Fruit fly (Drosophila melanogaster) whole organism, embryonic: ENCODE measurements around the gene CG5815.

ENCODE experiments used
- Atf3 ChIP-seq: fragments of 200-800 bp; sonication (Bioruptor generic); optimal IDR thresholded peaks from 3 replicates; lab custom pipeline; 2016; ENCODE audit warnings: missing biosample characterization, missing genetic modification characterization
- CG10147 ChIP-seq: fragments of 200-800 bp; sonication (Bioruptor generic); optimal IDR thresholded peaks from 2 replicates; lab custom pipeline; 2019; ENCODE audit warnings: missing biosample characterization, mild to moderate bottlenecking, missing genetic modification characterization, moderate library complexity
- CG10321 ChIP-seq: fragments of 200-800 bp; sonication (Bioruptor generic); IDR thresholded peaks from 2 replicates; pipeline ENCODE4 v1.3.6; 2022; ENCODE audit warnings: missing biosample characterization, missing genetic modification characterization
- CG11085 ChIP-seq: fragments of 200-800 bp; sonication (Bioruptor generic); IDR thresholded peaks from 2 replicates; pipeline ENCODE4 v1.3.6; 2022; ENCODE audit warnings: missing biosample characterization, missing genetic modification characterization
- CG12104 ChIP-seq: fragments of 200-800 bp; sonication (Bioruptor generic); optimal IDR thresholded peaks from 3 replicates; lab custom pipeline; 2016; ENCODE audit warnings: missing biosample characterization, missing genetic modification characterization
- CG12942 ChIP-seq: fragments of 200-800 bp; sonication (Bioruptor generic); optimal IDR thresholded peaks from 3 replicates; lab custom pipeline; 2016; ENCODE audit warnings: missing biosample characterization, missing genetic modification characterization
- CG14710 ChIP-seq: fragments of 200-800 bp; sonication (Bioruptor generic); optimal IDR thresholded peaks from 3 replicates; lab custom pipeline; 2019; ENCODE audit warnings: missing biosample characterization, mild to moderate bottlenecking, missing genetic modification characterization, moderate library complexity
- CG15269 ChIP-seq: fragments of 200-800 bp; sonication (Bioruptor generic); optimal IDR thresholded peaks from 2 replicates; lab custom pipeline; 2018; ENCODE audit warnings: missing biosample characterization, mild to moderate bottlenecking, missing genetic modification characterization, moderate library complexity
- CG15479 ChIP-seq: fragments of 200-800 bp; sonication (Bioruptor generic); optimal IDR thresholded peaks from 3 replicates; lab custom pipeline; 2019; ENCODE audit warnings: missing biosample characterization, mild to moderate bottlenecking, missing genetic modification characterization, moderate library complexity
- CG16813 ChIP-seq: fragments of 200-800 bp; sonication (Bioruptor generic); IDR thresholded peaks from 3 replicates; pipeline ENCODE4 v1.3.6; 2022; ENCODE audit warnings: missing biosample characterization, missing genetic modification characterization; ENCODE audit not compliant: partially characterized antibody
- CG1832 ChIP-seq: fragments of 200-800 bp; sonication (Bioruptor generic); optimal IDR thresholded peaks from 2 replicates; lab custom pipeline; 2017; ENCODE audit warnings: missing biosample characterization, mild to moderate bottlenecking, missing genetic modification characterization, inconsistent platforms
- CG18476 ChIP-seq: fragments of 200-800 bp; sonication (Bioruptor generic); optimal IDR thresholded peaks from 2 replicates; lab custom pipeline; 2016; ENCODE audit warnings: missing biosample characterization, mild to moderate bottlenecking, missing genetic modification characterization
- CG18619 ChIP-seq: fragments of 200-800 bp; sonication (Bioruptor generic); optimal IDR thresholded peaks from 3 replicates; lab custom pipeline; 2017; ENCODE audit warnings: missing biosample characterization, mild to moderate bottlenecking, missing genetic modification characterization
- CG3995 ChIP-seq: fragments of 200-800 bp; sonication (Bioruptor generic); optimal IDR thresholded peaks from 3 replicates; lab custom pipeline; 2016; ENCODE audit warnings: missing biosample characterization, missing genetic modification characterization
- CG4404 ChIP-seq: fragments of 200-800 bp; sonication (Bioruptor generic); IDR thresholded peaks from 2 replicates; pipeline ENCODE4 v1.3.6; 2022; ENCODE audit warnings: missing biosample characterization, missing genetic modification characterization
- Dad ChIP-seq: fragments of 200-800 bp; sonication (Bioruptor generic); optimal IDR thresholded peaks from 3 replicates; lab custom pipeline; 2016; ENCODE audit warnings: missing biosample characterization, missing genetic modification characterization
- Elba2 ChIP-seq: fragments of 200-800 bp; sonication (Bioruptor generic); optimal IDR thresholded peaks from 3 replicates; lab custom pipeline; 2016; ENCODE audit warnings: missing biosample characterization, missing genetic modification characterization
- Fer2 ChIP-seq: fragments of 200-800 bp; sonication (Bioruptor generic); optimal IDR thresholded peaks from 2 replicates; lab custom pipeline; 2018; ENCODE audit warnings: missing biosample characterization, mild to moderate bottlenecking, missing genetic modification characterization, moderate library complexity
- Fer3 ChIP-seq: fragments of 200-800 bp; sonication (Bioruptor generic); optimal IDR thresholded peaks from 2 replicates; lab custom pipeline; 2018; ENCODE audit warnings: missing biosample characterization, mild to moderate bottlenecking, missing genetic modification characterization, moderate library complexity
- Gug ChIP-seq: fragments of 200-800 bp; sonication (Bioruptor generic); IDR thresholded peaks from 4 replicates; pipeline ENCODE4 v1.3.6; 2022; ENCODE audit warnings: missing biosample characterization, missing genetic modification characterization
- HHEX ChIP-seq: fragments of 200-800 bp; sonication (Bioruptor generic); optimal IDR thresholded peaks from 3 replicates; lab custom pipeline; 2017; ENCODE audit warnings: missing biosample characterization, mild to moderate bottlenecking, missing genetic modification characterization, missing genetic modification reagents
- Kr ChIP-seq: fragments of 200-800 bp; sonication (Bioruptor generic); optimal IDR thresholded peaks from 2 replicates; lab custom pipeline; 2017; ENCODE audit warnings: missing biosample characterization, mild to moderate bottlenecking, missing genetic modification characterization
- Med ChIP-seq: fragments of 200-800 bp; sonication (Bioruptor generic); peaks from one replicate; lab custom pipeline; 2016; ENCODE audit warnings: missing biosample characterization, missing genetic modification characterization, mild to moderate bottlenecking, inconsistent platforms, moderate library complexity
- Rfx ChIP-seq: fragments of 200-800 bp; sonication (Bioruptor generic); IDR thresholded peaks from 2 replicates; pipeline ENCODE4 v1.3.6; 2022; ENCODE audit warnings: missing biosample characterization, missing genetic modification characterization
- Sox102F ChIP-seq: fragments of 200-800 bp; sonication (Bioruptor generic); optimal IDR thresholded peaks from 2 replicates; lab custom pipeline; 2018; ENCODE audit warnings: missing biosample characterization, mild to moderate bottlenecking, missing genetic modification characterization, moderate library complexity
- TFAM ChIP-seq: fragments of 200-800 bp; sonication (Bioruptor generic); optimal IDR thresholded peaks from 2 replicates; lab custom pipeline; 2017; ENCODE audit warnings: missing biosample characterization, missing genetic modification characterization, inconsistent platforms
- abd-A ChIP-seq: fragments of 200-800 bp; sonication (Bioruptor generic); optimal IDR thresholded peaks from 3 replicates; lab custom pipeline; 2019; ENCODE audit warnings: missing biosample characterization, mild to moderate bottlenecking, missing genetic modification characterization, moderate library complexity
- bab2 ChIP-seq: fragments of 200-800 bp; sonication (Bioruptor generic); optimal IDR thresholded peaks from 2 replicates; lab custom pipeline; 2016; ENCODE audit warnings: missing biosample characterization, missing genetic modification characterization
- cg ChIP-seq: fragments of 200-800 bp; sonication (Bioruptor generic); optimal IDR thresholded peaks from 3 replicates; lab custom pipeline; 2019; ENCODE audit warnings: missing biosample characterization, mild to moderate bottlenecking, missing genetic modification characterization, moderate library complexity
- crp ChIP-seq, 2 experiments: fragments of 200-800 bp; sonication (Bioruptor generic); optimal IDR thresholded peaks; 2 replicates in 1 of 2; 3 replicates in 1 of 2; lab custom pipeline; 2017; ENCODE audit warnings: missing biosample characterization in 2 of 2, missing genetic modification characterization in 2 of 2, mild to moderate bottlenecking in 1 of 2, moderate library complexity in 1 of 2
- exex ChIP-seq: fragments of 200-800 bp; sonication (Bioruptor generic); optimal IDR thresholded peaks from 4 replicates; lab custom pipeline; 2018; ENCODE audit warnings: missing biosample characterization, mild to moderate bottlenecking, missing genetic modification characterization, moderate library complexity
- fru ChIP-seq: fragments of >200 bp; optimal IDR thresholded peaks from 2 replicates; lab custom pipeline; 2017
- ftz-f1 ChIP-seq: fragments of 200-800 bp; sonication (Bioruptor generic); optimal IDR thresholded peaks from 2 replicates; lab custom pipeline; 2016; ENCODE audit warnings: missing biosample characterization, missing genetic modification characterization
- gt ChIP-seq: fragments of 200-800 bp; sonication (Bioruptor generic); IDR thresholded peaks from 2 replicates; pipeline ENCODE4 v1.3.6; 2022; ENCODE audit warnings: missing biosample characterization, missing genetic modification characterization
- mirr ChIP-seq: fragments of 200-800 bp; sonication (Bioruptor generic); optimal IDR thresholded peaks from 3 replicates; lab custom pipeline; 2018; ENCODE audit warnings: missing biosample characterization, mild to moderate bottlenecking, missing genetic modification characterization
- nom ChIP-seq: fragments of 200-800 bp; sonication (Bioruptor generic); optimal IDR thresholded peaks from 2 replicates; lab custom pipeline; 2017; ENCODE audit warnings: missing biosample characterization, missing genetic modification characterization, mild to moderate bottlenecking, moderate library complexity, missing genetic modification reagents
- peb ChIP-seq: fragments of 200-800 bp; sonication (Bioruptor generic); IDR thresholded peaks from 2 replicates; pipeline ENCODE4 v1.3.6; 2022; ENCODE audit warnings: missing biosample characterization, missing genetic modification characterization
- phol ChIP-seq: fragments of 200-800 bp; sonication (Bioruptor generic); optimal IDR thresholded peaks from 3 replicates; lab custom pipeline; 2018; ENCODE audit warnings: missing biosample characterization, mild to moderate bottlenecking, missing genetic modification characterization, moderate library complexity
- psq ChIP-seq: fragments of 200-800 bp; sonication (Bioruptor generic); optimal IDR thresholded peaks from 2 replicates; lab custom pipeline; 2017; ENCODE audit warnings: missing biosample characterization, missing genetic modification characterization
- pzg ChIP-seq: fragments of 200-800 bp; sonication (Bioruptor generic); optimal IDR thresholded peaks from 3 replicates; lab custom pipeline; 2018; ENCODE audit warnings: missing biosample characterization, mild to moderate bottlenecking, missing genetic modification characterization, moderate library complexity
- ro ChIP-seq: fragments of 200-800 bp; sonication (Bioruptor generic); IDR thresholded peaks from 2 replicates; pipeline ENCODE4 v1.3.6; 2022; ENCODE audit warnings: missing biosample characterization, missing genetic modification characterization
- scrt ChIP-seq: fragments of 200-800 bp; sonication (Bioruptor generic); optimal IDR thresholded peaks from 2 replicates; lab custom pipeline; 2018; ENCODE audit warnings: missing biosample characterization, mild to moderate bottlenecking, missing genetic modification characterization, moderate library complexity
- ssp ChIP-seq: fragments of 200-800 bp; sonication (Bioruptor generic); IDR thresholded peaks from 2 replicates; pipeline ENCODE4 v1.3.6; 2022; ENCODE audit warnings: missing biosample characterization, missing genetic modification characterization
- stc ChIP-seq: fragments of 200-800 bp; sonication (Bioruptor generic); IDR thresholded peaks from 2 replicates; pipeline ENCODE4 v1.3.6; 2022; ENCODE audit warnings: missing biosample characterization, missing genetic modification characterization
- twi ChIP-seq: fragments of 200-800 bp; optimal IDR thresholded peaks from 2 replicates; lab custom pipeline; 2019; ENCODE audit warnings: missing biosample characterization, mild to moderate bottlenecking, missing genetic modification characterization, moderate library complexity
- unpg ChIP-seq: fragments of 200-800 bp; sonication (Bioruptor generic); optimal IDR thresholded peaks from 3 replicates; lab custom pipeline; 2018; ENCODE audit warnings: missing biosample characterization, mild to moderate bottlenecking, missing genetic modification characterization, moderate library complexity
- wdn ChIP-seq: fragments of 200-800 bp; sonication (Bioruptor generic); IDR thresholded peaks from 2 replicates; pipeline ENCODE4 v1.3.6; 2022; ENCODE audit warnings: missing biosample characterization, missing genetic modification characterization
- zen2 ChIP-seq: fragments of 200-800 bp; sonication (Bioruptor generic); IDR thresholded peaks from 3 replicates; pipeline ENCODE4 v1.3.6; 2022; ENCODE audit warnings: missing biosample characterization, missing genetic modification characterization; ENCODE audit not compliant: partially characterized antibody

CG5815 gene

DNA sequence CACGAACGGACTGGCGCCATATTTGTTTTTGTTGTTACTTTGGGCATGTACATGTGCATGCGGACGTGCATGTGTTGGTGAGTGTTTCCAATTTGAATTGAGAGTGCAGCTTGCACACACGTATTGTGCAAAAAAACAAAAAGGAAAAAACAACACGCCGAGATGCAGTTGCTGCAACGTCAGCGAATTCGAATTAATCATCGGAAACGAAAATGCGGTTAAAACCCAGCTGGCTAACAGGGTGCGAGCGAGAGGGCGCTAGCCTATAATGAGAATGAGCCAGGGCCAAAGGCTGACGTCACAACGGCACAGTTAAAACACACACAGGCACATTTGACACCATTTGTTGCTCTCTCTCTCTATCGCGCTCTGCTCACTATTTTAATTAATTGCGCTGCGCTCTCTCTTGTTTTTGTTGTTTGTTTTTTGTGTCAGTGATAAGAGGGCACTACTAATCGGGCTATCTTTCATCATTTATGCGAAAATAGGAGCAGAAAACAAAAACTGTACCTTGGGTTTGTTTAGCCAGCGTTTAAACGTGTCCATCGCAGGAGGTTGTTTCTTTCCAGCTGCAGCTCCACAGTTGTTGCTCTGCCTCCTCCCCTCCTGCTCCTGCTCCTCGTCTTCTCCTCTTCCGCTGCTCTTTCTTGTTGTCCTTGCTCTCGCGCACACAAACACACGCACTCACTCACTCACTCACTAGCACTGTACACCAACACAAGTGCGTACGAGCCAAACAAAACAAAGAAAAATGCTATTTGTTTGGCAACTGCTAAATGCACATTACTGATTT lies 37.7 kb downstream of the CG5815 start (continued):
- TF ChIP-seq CG4404 (GFP tag; lab: Robert Waterston, UW) (no peak), CG15479 (GFP tag; lab: Kevin White, UChicago) (peak; percentile 68), fru (no peak), psq (GFP tag; lab: Kevin White, UChicago) (peak; percentile 32), CG3995 (GFP tag; lab: Kevin White, UChicago) (no peak), CG1832 (GFP tag; lab: Kevin White, UChicago) (peak; percentile 53), CG11085 (GFP tag; lab: Robert Waterston, UW) (no peak), crp (GFP tag; optimal IDR thresholded peaks at IDR 0.05; lab: Kevin White, UChicago) (peak in 1 of 2 experiments; percentile 6), Atf3 (GFP tag; lab: Kevin White, UChicago) (peak; percentile 14), phol (tag; lab: Kevin White, UChicago) (peak; percentile 58), Rfx (no peak), exex (tag; lab: Kevin White, UChicago) (peak; percentile 71), CG10147 (GFP tag; lab: Kevin White, UChicago) (no peak), Med (GFP tag; lab: Kevin White, UChicago) (peak; percentile 61), ssp (GFP tag; lab: Robert Waterston, UW) (no peak), abd-A (tag; lab: Kevin White, UChicago) (peak; percentile 63), mirr (GFP tag; lab: Kevin White, UChicago) (peak; percentile 65), Elba2 (GFP tag; lab: Kevin White, UChicago) (peak; percentile 65), CG15269 (tag; lab: Kevin White, UChicago) (peak; percentile 20), CG14710 (tag; lab: Kevin White, UChicago) (no peak), nom (no peak), scrt (peak; percentile 41), stc (GFP tag; lab: Robert Waterston, UW) (no peak), unpg (GFP tag; lab: Kevin White, UChicago) (no peak), Fer3 (tag; lab: Kevin White, UChicago) (no peak), TFAM (GFP tag; lab: Kevin White, UChicago) (no peak), ftz-f1 (GFP tag; lab: Kevin White, UChicago) (peak; percentile 68), Sox102F (GFP tag; lab: Kevin White, UChicago) (no peak), Dad (GFP tag; lab: Kevin White, UChicago) (no peak)

DNA sequence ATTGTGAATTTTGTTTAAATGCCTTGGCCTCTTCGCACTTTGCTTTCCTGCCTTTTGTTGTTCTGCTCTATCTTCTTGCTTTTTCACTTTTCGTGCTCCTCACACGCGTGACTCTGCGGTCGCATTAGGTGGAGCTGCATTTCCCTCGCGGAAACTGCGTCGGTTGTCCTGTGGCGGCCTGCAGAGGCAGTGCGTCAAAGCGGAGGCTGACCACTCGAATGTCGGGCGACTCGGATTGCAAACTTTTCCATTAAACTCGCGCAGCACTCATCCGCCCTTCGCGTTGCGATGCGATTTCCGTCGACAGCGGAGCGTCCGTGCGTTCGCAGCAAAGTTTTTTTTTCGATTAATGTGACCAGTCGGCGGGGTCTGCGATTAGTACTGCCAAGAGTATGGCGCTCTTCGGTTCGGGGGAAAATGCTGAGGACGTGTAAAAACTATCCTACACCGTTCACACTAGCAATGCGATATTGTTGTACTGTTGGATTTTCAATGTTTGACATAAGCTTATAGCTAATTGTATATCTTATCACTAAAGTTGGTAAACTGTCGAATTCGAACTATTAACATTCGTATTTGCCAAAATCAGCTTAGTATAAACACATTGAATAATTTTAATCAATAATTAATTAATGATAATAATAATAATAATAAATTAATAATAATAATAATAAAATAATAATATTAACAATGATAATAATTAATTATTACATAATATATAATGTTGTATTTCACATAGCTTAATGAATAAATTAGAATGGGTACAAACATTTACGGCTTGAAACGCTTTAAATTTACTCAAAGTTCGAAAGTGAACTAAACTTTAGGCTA lies 38.5 kb downstream of the CG5815 start, which contains the start of gene CG6051:
Gene CG6051, minus strand, starts transcription at position 385 of the 831 bp plus-strand sequence.
- TF ChIP-seq Fer2 (tag; lab: Kevin White, UChicago): peak; percentile 4
- TF ChIP-seq peb: no peak
- peak; percentile 18 for TF ChIP-seq CG18476 (GFP tag; lab: Kevin White, UChicago)
- peak; percentile 65 for TF ChIP-seq HHEX (GFP tag; lab: Kevin White, UChicago)
- TF ChIP-seq zen2 (GFP tag; lab: Robert Waterston, UW): no peak
- TF ChIP-seq CG18619: peak; percentile 15
- peak; percentile 37 for TF ChIP-seq CG12104
- no peak for TF ChIP-seq gt (GFP tag; lab: Robert Waterston, UW)
- no peak for TF ChIP-seq CG10321 (GFP tag; lab: Robert Waterston, UW)
- TF ChIP-seq pzg (GFP tag; lab: Kevin White, UChicago): peak; percentile 53
- TF ChIP-seq twi (tag; lab: Kevin White, UChicago): peak; percentile 35
- TF ChIP-seq CG12942: peak; percentile 13
- no peak for TF ChIP-seq wdn (GFP tag; lab: Robert Waterston, UW)
- no peak for TF ChIP-seq CG16813 (GFP tag; lab: Robert Waterston, UW)
- TF ChIP-seq Gug (GFP tag; lab: Robert Waterston, UW): peak; percentile 58; the same call in 1 of the 4 replicates
- TF ChIP-seq ro (GFP tag; lab: Robert Waterston, UW): no peak
- TF ChIP-seq cg (GFP tag; lab: Kevin White, UChicago): peak; percentile 57
- TF ChIP-seq Kr (GFP tag; lab: Kevin White, UChicago): no peak
- peak; percentile 48 for TF ChIP-seq bab2 (GFP tag; lab: Kevin White, UChicago)
